Fruit fly (Drosophila melanogaster) whole organism, pupa: Measurements from ENCODE around the gene CG5126.

Experiments used
- CG10348 ChIP-seq: fragments of 200-800 bp; sonication (Bioruptor generic); IDR thresholded peaks from 2 replicates; pipeline ENCODE4 v1.3.6; 2022; ENCODE audit warnings: missing biosample characterization, missing genetic modification characterization
- CG12605 ChIP-seq: fragments of 200-800 bp; sonication (Bioruptor generic); IDR thresholded peaks from 2 replicates; pipeline ENCODE4 v1.3.6; 2022; ENCODE audit warnings: missing biosample characterization, missing genetic modification characterization
- CG13204 ChIP-seq: fragments of 200-800 bp; sonication (Bioruptor generic); optimal IDR thresholded peaks from 2 replicates; lab custom pipeline; 2018; ENCODE audit warnings: missing biosample characterization, mild to moderate bottlenecking, missing genetic modification characterization, moderate library complexity
- CG14655 ChIP-seq: fragments of 200-800 bp; sonication (Bioruptor generic); optimal IDR thresholded peaks from 3 replicates; lab custom pipeline; 2017; ENCODE audit warnings: mild to moderate bottlenecking, missing biosample characterization, missing genetic modification reagents, missing genetic modification characterization
- CG15710 ChIP-seq: fragments of 200-800 bp; sonication (Bioruptor generic); optimal IDR thresholded peaks from 2 replicates; lab custom pipeline; 2018; ENCODE audit warnings: missing biosample characterization, mild to moderate bottlenecking, missing genetic modification characterization, moderate library complexity
- CG17806 ChIP-seq: fragments of 200-800 bp; sonication (Bioruptor generic); optimal IDR thresholded peaks from 2 replicates; lab custom pipeline; 2018; ENCODE audit warnings: missing biosample characterization, mild to moderate bottlenecking, missing genetic modification characterization, moderate library complexity
- CG32121 ChIP-seq: fragments of 200-800 bp; sonication (Bioruptor generic); IDR thresholded peaks from 2 replicates; pipeline ENCODE4 v1.3.6; 2022; ENCODE audit warnings: missing biosample characterization, missing genetic modification characterization
- CG34367 ChIP-seq: fragments of 200-800 bp; sonication (Bioruptor generic); optimal IDR thresholded peaks from 2 replicates; lab custom pipeline; 2018; ENCODE audit warnings: missing biosample characterization, mild to moderate bottlenecking, missing genetic modification characterization
- CG4496 ChIP-seq: fragments of 200-800 bp; sonication (Bioruptor generic); IDR thresholded peaks from 3 replicates; pipeline ENCODE4 v1.3.6; 2022; ENCODE audit warnings: missing biosample characterization, missing genetic modification characterization
- CG8159 ChIP-seq: fragments of 200-800 bp; sonication (Bioruptor generic); optimal IDR thresholded peaks from 3 replicates; lab custom pipeline; 2018; ENCODE audit warnings: missing biosample characterization, mild to moderate bottlenecking, missing genetic modification characterization, moderate library complexity
- CG8301 ChIP-seq: fragments of 200-800 bp; sonication (Bioruptor generic); optimal IDR thresholded peaks from 2 replicates; lab custom pipeline; 2018; ENCODE audit warnings: missing biosample characterization, mild to moderate bottlenecking, missing genetic modification characterization
- CG9948 ChIP-seq: fragments of 200-800 bp; sonication (Bioruptor generic); optimal IDR thresholded peaks from 2 replicates; lab custom pipeline; 2018; ENCODE audit warnings: missing biosample characterization, mild to moderate bottlenecking, missing genetic modification characterization, moderate library complexity
- D1 ChIP-seq: fragments of 200-800 bp; sonication (Bioruptor generic); optimal IDR thresholded peaks from 2 replicates; lab custom pipeline; 2018; ENCODE audit warnings: missing biosample characterization, mild to moderate bottlenecking, missing genetic modification characterization, moderate library complexity
- EcR ChIP-seq: fragments of 200-800 bp; sonication (Bioruptor generic); optimal IDR thresholded peaks from 3 replicates; lab custom pipeline; 2019; ENCODE audit warnings: missing biosample characterization, missing genetic modification characterization, mild to moderate bottlenecking, moderate library complexity, missing genetic modification reagents
- Ets98B ChIP-seq: fragments of 200-800 bp; sonication (Bioruptor generic); IDR thresholded peaks from 2 replicates; pipeline ENCODE4 v1.3.6; 2022; ENCODE audit warnings: missing biosample characterization, missing genetic modification characterization
- Pif1A ChIP-seq: fragments of 200-800 bp; sonication (Bioruptor generic); optimal IDR thresholded peaks from 3 replicates; lab custom pipeline; 2016; ENCODE audit warnings: missing biosample characterization, missing genetic modification characterization
- Pif1B ChIP-seq: fragments of 200-800 bp; sonication (Bioruptor generic); optimal IDR thresholded peaks from 3 replicates; lab custom pipeline; 2016; ENCODE audit warnings: missing biosample characterization, missing genetic modification characterization
- Snoo ChIP-seq: fragments of 200-800 bp; sonication (Bioruptor generic); optimal IDR thresholded peaks from 3 replicates; lab custom pipeline; 2017; ENCODE audit warnings: missing biosample characterization, mild to moderate bottlenecking, missing genetic modification characterization, inconsistent platforms
- fd96Ca ChIP-seq: fragments of 200-800 bp; sonication (Bioruptor generic); IDR thresholded peaks from 3 replicates; pipeline ENCODE4 v1.3.6; 2022; ENCODE audit warnings: missing biosample characterization, missing genetic modification characterization
- gl ChIP-seq: fragments of 200-800 bp; sonication (Bioruptor generic); optimal IDR thresholded peaks from 2 replicates; lab custom pipeline; 2018; ENCODE audit warnings: missing biosample characterization, mild to moderate bottlenecking, missing genetic modification characterization
- rn ChIP-seq: fragments of 200-800 bp; sonication (Bioruptor generic); IDR thresholded peaks from 2 replicates; pipeline ENCODE4 v1.3.6; 2022; ENCODE audit warnings: missing biosample characterization, missing genetic modification characterization

Gene CG5126

DNA sequence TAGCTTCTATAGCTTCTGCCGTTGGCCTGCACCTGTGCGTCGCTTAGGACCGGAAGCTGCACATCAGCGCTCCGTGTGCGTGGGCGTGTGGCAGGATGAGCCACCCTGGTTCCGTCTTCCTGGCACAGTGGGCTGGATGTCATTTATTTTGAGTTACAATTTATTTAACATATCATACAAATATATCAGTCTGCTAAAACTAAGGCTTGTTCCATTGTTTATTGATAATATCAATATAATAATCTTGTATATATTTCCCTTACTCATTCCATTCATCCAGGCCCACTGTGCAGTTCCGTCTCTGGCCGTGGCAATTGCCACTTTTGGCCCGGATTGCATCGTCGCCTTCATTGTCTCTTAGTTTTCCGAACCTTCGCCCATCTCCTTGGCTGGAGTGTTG, 30.6 kb upstream of the CG5126 start:
- TF ChIP-seq CG14655 (GFP tag; lab: Kevin White, UChicago) = no peak
- peak; percentile 14 for TF ChIP-seq CG8159 (tag; lab: Kevin White, UChicago)

DNA sequence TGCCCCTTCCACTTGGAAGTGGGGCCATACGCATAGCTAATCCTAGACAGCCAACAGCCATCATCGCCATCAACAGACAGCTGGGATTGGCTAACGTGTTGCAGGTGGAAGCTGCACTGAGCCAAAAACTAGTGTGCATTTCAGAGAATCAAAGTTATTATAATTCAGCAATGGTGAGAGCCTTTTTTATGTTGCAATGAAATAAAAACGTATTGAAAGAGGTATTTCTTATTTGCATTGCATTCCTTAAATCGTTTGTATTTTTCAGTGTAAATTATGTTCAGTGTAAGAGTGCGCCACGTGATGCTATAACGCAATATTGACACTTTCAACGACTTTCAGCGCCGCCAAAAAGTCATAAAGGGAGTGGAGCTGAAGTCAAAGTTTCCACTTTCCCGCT, 29.8 kb upstream of the CG5126 start:
- TF ChIP-seq CG10348 (GFP tag; lab: Robert Waterston, UW) = no peak
- no peak for TF ChIP-seq CG34367
- no peak for TF ChIP-seq CG12605 (GFP tag; lab: Robert Waterston, UW)
- TF ChIP-seq CG14655 (GFP tag; lab: Kevin White, UChicago) = no peak
- no peak for TF ChIP-seq CG9948 (tag; lab: Kevin White, UChicago)
- TF ChIP-seq CG13204 (GFP tag; lab: Kevin White, UChicago) = no peak
- no peak for TF ChIP-seq CG8159 (tag; lab: Kevin White, UChicago)
- no peak for TF ChIP-seq CG15710
- no peak for TF ChIP-seq rn
- TF ChIP-seq CG4496 (GFP tag; lab: Robert Waterston, UW) = no peak
- no peak for TF ChIP-seq Pif1A (GFP tag; lab: Kevin White, UChicago)
- no peak for TF ChIP-seq Pif1B (GFP tag; lab: Kevin White, UChicago)
- no peak for TF ChIP-seq Snoo
- no peak for TF ChIP-seq gl (tag; lab: Kevin White, UChicago)
- TF ChIP-seq Ets98B (GFP tag; lab: Robert Waterston, UW) = no peak
- TF ChIP-seq fd96Ca (GFP tag; lab: Robert Waterston, UW) = no peak
- TF ChIP-seq EcR (GFP tag; lab: Kevin White, UChicago) = no peak

DNA sequence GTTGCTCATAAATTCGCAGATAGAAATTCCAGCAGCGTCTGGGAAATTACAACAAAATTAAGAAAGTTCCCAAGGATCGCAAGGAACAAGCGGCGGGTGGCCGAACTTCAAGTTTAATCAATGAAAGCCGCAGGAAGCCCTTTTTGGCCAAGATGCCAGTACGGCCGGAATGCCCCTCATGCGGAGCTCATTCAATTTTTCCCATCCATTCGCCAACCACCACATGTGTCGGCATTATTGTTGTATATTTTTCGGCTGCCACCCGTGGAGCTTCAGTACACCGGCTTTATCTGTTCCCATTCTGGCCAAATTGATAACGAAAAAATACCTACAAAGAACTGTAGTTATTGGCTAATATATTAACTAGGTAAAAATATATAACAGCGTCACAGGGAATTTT, 27.7 kb upstream of the CG5126 start:
- TF ChIP-seq CG34367 = no peak
- TF ChIP-seq fd96Ca (GFP tag; lab: Robert Waterston, UW) = no peak
- TF ChIP-seq CG13204 (GFP tag; lab: Kevin White, UChicago) = no peak
- no peak for TF ChIP-seq CG9948 (tag; lab: Kevin White, UChicago)
- TF ChIP-seq CG12605 (GFP tag; lab: Robert Waterston, UW) = no peak
- TF ChIP-seq CG15710 = no peak
- no peak for TF ChIP-seq Pif1B (GFP tag; lab: Kevin White, UChicago)
- no peak for TF ChIP-seq CG10348 (GFP tag; lab: Robert Waterston, UW)
- no peak for TF ChIP-seq Pif1A (GFP tag; lab: Kevin White, UChicago)
- TF ChIP-seq CG4496 (GFP tag; lab: Robert Waterston, UW) = no peak
- TF ChIP-seq CG8301 (tag; lab: Kevin White, UChicago) = no peak
- no peak for TF ChIP-seq CG32121
- no peak for TF ChIP-seq EcR (GFP tag; lab: Kevin White, UChicago)
- TF ChIP-seq Snoo = no peak
- TF ChIP-seq CG14655 (GFP tag; lab: Kevin White, UChicago) = no peak
- no peak for TF ChIP-seq D1

DNA sequence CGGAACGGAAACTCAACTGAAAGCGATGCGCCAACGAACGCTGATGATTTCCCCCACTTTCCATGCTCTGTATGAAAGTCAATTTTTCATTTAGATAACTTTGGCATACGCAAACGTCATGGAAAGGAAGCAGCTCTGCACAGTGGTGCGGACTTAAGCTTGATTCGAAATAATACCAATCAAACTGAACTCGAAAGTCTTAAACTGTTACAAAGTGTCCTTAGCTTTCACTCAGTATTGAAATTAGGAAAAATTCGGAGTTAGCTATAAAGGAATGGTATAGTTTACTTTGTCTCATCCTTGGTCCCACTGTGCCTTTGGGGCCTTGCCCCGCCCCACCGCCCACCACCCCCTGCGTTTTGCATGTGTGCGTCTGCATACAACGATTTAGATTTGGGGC, 23.6 kb upstream of the CG5126 start:
- TF ChIP-seq CG15710 (no peak), Ets98B (GFP tag; lab: Robert Waterston, UW) (0 out of 2 replicates have a peak, but pooled peaks have one; percentile 19), CG4496 (GFP tag; lab: Robert Waterston, UW) (peak; percentile 35; the same call in 1 of the 3 replicates), fd96Ca (GFP tag; lab: Robert Waterston, UW) (0 out of 3 replicates have a peak, but pooled peaks have one; percentile 29), CG10348 (GFP tag; lab: Robert Waterston, UW) (0 out of 2 replicates have a peak, but pooled peaks have one; percentile 22)

DNA sequence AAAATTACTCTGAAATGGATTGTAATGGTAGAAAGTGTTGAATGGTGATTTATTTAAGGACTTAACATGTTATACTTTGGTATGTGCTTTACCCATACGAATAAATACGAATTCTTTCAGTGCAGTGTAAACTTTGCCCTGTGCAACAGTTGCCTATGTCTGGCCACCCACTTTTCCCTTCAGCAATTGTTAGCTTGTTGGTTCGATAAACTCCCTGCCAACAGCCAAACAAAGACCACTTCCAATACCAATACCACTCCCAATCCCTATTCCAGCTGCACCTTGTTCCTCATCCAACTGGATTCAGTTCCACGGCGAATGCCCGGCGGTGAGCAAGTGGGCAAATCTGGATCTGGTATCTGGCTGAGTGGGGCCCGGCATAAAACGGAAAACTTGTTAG, 20.1 kb upstream of the CG5126 start, which contains the start of gene CG14342:
Gene CG14342 (plus strand): TSS at position 301 of the 400 bp plus-strand sequence.
- no peak for TF ChIP-seq CG32121
- no peak for TF ChIP-seq CG8301 (tag; lab: Kevin White, UChicago)
- TF ChIP-seq CG9948 (tag; lab: Kevin White, UChicago) = no peak
- no peak for TF ChIP-seq CG14655 (GFP tag; lab: Kevin White, UChicago)
- no peak for TF ChIP-seq CG34367
- TF ChIP-seq Pif1A (GFP tag; lab: Kevin White, UChicago) = no peak
- no peak for TF ChIP-seq rn
- no peak for TF ChIP-seq Snoo
- no peak for TF ChIP-seq D1
- no peak for TF ChIP-seq CG10348 (GFP tag; lab: Robert Waterston, UW)
- no peak for TF ChIP-seq EcR (GFP tag; lab: Kevin White, UChicago)
- no peak for TF ChIP-seq CG4496 (GFP tag; lab: Robert Waterston, UW)
- no peak for TF ChIP-seq gl (tag; lab: Kevin White, UChicago)

DNA sequence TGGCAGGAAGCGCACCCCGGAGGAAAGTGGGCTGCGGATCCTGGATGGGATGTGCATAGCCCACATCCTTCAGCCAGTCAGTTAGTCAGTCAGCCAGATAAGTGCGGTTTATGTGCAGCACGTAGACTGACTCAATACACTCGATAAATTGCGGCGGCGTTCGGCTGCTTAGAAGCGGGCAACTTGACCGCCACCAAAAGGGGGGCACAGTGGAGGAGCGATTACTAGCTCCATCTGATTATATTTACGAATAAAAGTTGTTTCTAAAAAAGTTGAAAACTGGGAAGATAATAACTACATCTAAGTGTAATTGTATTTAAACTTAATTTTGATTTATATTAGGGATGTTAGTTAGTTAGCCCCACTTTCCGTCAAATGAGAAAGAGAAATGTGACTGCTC, 18.6 kb upstream of the CG5126 start:
- no peak for TF ChIP-seq CG34367
- no peak for TF ChIP-seq CG10348 (GFP tag; lab: Robert Waterston, UW)
- TF ChIP-seq CG8301 (tag; lab: Kevin White, UChicago) = no peak
- no peak for TF ChIP-seq CG17806 (tag; lab: Kevin White, UChicago)
- TF ChIP-seq Pif1B (GFP tag; lab: Kevin White, UChicago) = no peak

DNA sequence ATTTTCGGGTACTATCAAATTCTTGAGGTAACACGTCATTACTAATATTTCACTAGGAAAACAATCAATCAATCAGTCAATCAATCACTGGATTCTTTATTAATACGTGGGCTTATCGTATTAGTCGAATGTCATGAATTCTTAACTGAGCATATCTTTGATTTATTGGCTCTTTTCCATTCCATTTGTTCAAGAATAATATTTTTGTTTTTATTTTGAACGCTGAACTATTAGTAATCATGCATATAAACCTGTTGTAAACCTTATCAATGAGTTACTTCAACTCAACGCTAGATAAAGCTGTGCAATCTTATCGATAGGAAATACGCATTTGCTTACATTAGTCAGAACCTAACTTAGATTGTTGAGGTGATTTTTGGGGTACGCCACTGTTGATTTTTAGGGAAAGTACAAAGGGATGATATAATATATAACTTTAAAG, 17.6 kb upstream of the CG5126 start:
- no peak for TF ChIP-seq Pif1A (GFP tag; lab: Kevin White, UChicago)
- no peak for TF ChIP-seq rn
- no peak for TF ChIP-seq CG4496 (GFP tag; lab: Robert Waterston, UW)
- TF ChIP-seq fd96Ca (GFP tag; lab: Robert Waterston, UW) = no peak
- no peak for TF ChIP-seq CG15710
- TF ChIP-seq CG8159 (tag; lab: Kevin White, UChicago) = no peak
- no peak for TF ChIP-seq CG32121
- TF ChIP-seq CG14655 (GFP tag; lab: Kevin White, UChicago) = no peak
- TF ChIP-seq gl (tag; lab: Kevin White, UChicago) = no peak
- no peak for TF ChIP-seq Snoo
- no peak for TF ChIP-seq CG12605 (GFP tag; lab: Robert Waterston, UW)
- no peak for TF ChIP-seq CG34367
- no peak for TF ChIP-seq EcR (GFP tag; lab: Kevin White, UChicago)
- no peak for TF ChIP-seq CG8301 (tag; lab: Kevin White, UChicago)
